Fruit fly (Drosophila melanogaster) whole organism, wandering third instar larva: Measurements from ENCODE around the gene Tcs3.

Experiments
- CG9705 ChIP-seq: fragments of 200-800 bp; sonication (Bioruptor generic); optimal IDR thresholded peaks from 2 replicates; lab custom pipeline; 2018; ENCODE audit warnings: missing biosample characterization, mild to moderate bottlenecking, missing genetic modification characterization
- N ChIP-seq: fragments of >200 bp; optimal IDR thresholded peaks from 2 replicates; lab custom pipeline; 2018; ENCODE audit warnings: missing biosample characterization, missing external identifiers, missing genetic modification characterization
- OdsH ChIP-seq: fragments of 200-800 bp; sonication (Bioruptor generic); optimal IDR thresholded peaks from 2 replicates; lab custom pipeline; 2016; ENCODE audit warnings: missing biosample characterization, mild to moderate bottlenecking, missing genetic modification characterization
- brk ChIP-seq: fragments of 200-800 bp; sonication (Bioruptor generic); optimal IDR thresholded peaks from 2 replicates; lab custom pipeline; 2016; ENCODE audit warnings: missing biosample characterization, mild to moderate bottlenecking, missing genetic modification characterization
- ey ChIP-seq: fragments of 200-800 bp; sonication (Bioruptor generic); optimal IDR thresholded peaks from 2 replicates; lab custom pipeline; 2016; ENCODE audit warnings: missing biosample characterization, missing genetic modification characterization

- no peak for TF ChIP-seq ey (GFP tag; lab: Kevin White, UChicago)
- no peak for TF ChIP-seq brk
- no peak for TF ChIP-seq N
- TF ChIP-seq CG9705 (GFP tag; lab: Kevin White, UChicago) = no peak
- no peak for TF ChIP-seq OdsH (GFP tag; lab: Kevin White, UChicago)
These were observed 5.8 kb upstream of the Tcs3 start, which contains the start of gene CG33257 for dm6 chr3L:16346023-16346422.
